Worm (Caenorhabditis elegans) whole organism, L4 larva: ENCODE results near the gene B0218.5.

Experiments used
- lin-13 ChIP-seq: fragments of 150-350 bp; optimal IDR thresholded peaks from 2 replicates; lab custom pipeline; 2014; ENCODE audit warnings: missing biosample characterization, missing genetic modification reagents, missing genetic modification characterization
- lin-15B ChIP-seq: fragments of 150-350 bp; sonication (generic microtip); optimal IDR thresholded peaks from 3 replicates; lab custom pipeline; 2014; ENCODE audit warnings: missing biosample characterization, missing genetic modification characterization
- unc-62 ChIP-seq, 3 experiments: fragments of 150-350 bp in 1 of 3; sonication (generic microtip); optimal IDR thresholded peaks in 2 of 3; peaks in 1 of 3; 1 replicate in 1 of 3; 2 replicates in 2 of 3; lab custom pipeline; 2014 to 2017; ENCODE audit warnings: missing biosample characterization in 3 of 3, missing genetic modification characterization in 3 of 3, missing genetic modification reagents in 3 of 3, missing genotype in 1 of 3
- zfp-2 ChIP-seq: sonication (generic microtip); optimal IDR thresholded peaks from 2 replicates; lab custom pipeline; 2016; ENCODE audit warnings: mild to moderate bottlenecking, missing genetic modification characterization, missing compliant biosample characterization

DNA sequence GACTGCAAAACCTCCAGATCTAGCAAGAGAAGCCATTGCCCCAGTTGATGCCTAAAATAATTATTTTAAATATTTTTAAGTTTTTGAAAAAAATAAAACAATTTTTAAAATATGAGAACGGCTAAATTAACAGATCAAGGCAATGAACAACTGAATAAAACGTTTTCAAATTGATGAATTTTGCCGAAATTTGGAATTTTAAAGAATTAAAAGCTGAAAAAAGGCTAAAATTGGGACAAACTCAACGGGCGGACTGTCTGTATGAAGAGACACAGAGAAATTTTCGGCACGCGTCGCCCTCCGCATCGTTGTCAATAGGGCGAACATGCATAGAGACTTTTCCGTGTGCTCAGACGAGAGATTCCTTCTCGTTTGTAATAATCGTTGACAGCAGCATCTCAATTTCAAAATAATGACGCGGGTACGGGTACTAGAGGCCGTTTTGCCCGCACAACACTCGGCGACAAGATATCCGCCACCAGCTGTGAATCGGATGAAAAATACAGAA, 21.0 kb downstream of the B0218.5 start, which contains the start of the genes isp-1 and islo-1:
- TF ChIP-seq unc-62 (GFP tag; optimal IDR thresholded peaks at IDR 0.05 in 1 of 2; lab: Kevin White, UChicago): no peak
- TF ChIP-seq unc-62 (tag; optimal IDR thresholded peaks at IDR 0.05; lab: Kevin White, UChicago): no peak
- TF ChIP-seq lin-13: peak; percentile 27
- peak; percentile 1 for TF ChIP-seq lin-15B (tag; lab: Kevin White, UChicago)
- TF ChIP-seq zfp-2: no peak
